Worm (Caenorhabditis elegans): Measurements from ENCODE around the gene srd-13.
A peak's percentile ranks its signal among the peaks of the same experiment; 100 is the strongest.

srd-13 gene

DNA sequence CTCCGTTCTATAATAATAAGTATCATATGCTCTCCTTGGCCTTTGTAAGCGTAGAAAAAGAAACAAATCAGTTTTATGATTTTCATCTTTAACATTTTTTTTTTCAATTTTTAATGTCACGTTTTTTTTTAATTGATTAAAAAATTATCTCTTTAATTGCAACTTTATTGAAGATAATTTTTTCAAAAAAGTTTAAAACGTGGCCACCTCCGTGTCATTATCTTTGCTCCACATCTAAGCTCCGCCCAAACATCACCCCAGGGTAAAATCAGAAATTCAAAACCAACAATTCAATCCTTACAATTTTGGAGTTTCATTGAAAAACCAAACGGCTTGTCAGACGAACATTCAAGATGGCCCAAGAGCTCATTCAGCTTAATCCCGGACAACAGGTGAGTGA is 3.8 kb downstream of the srd-13 start, which contains the start of gene ttbk-8.2:
Gene ttbk-8.2 (plus strand): TSS at position 301 of the 400 bp plus-strand sequence.
- TF ChIP-seq him-1 (tag; optimal IDR thresholded peaks at IDR 0.05) (no peak), dao-5 (tag; optimal IDR thresholded peaks at IDR 0.05) (no peak), W03F9.2 (tag; optimal IDR thresholded peaks at IDR 0.05) (no peak)

DNA sequence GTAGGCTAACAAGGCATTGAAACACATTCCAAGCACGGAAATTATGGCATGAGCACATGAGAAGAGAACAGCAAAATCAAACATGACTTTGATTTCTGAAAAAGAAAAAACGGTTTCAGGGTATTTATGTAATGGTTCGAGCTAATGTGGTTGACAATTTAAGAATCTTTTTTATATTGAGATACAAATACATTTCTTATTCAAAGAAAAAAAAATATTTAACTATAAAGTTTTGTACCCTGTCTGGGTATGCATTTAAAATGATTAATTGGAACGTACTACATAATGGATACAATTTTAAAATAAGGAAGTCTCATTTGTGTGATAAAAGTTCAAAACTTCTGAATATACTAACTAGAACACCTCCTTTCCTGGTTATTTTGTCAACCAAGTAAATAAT is 5.3 kb downstream of the srd-13 start, which contains the start of gene srd-12:
Gene srd-12 (minus strand): TSS at position 101 of the 400 bp plus-strand sequence.
- TF ChIP-seq W03F9.2 (tag; optimal IDR thresholded peaks at IDR 0.05): no peak
- TF ChIP-seq him-1 (tag; optimal IDR thresholded peaks at IDR 0.05): no peak

DNA sequence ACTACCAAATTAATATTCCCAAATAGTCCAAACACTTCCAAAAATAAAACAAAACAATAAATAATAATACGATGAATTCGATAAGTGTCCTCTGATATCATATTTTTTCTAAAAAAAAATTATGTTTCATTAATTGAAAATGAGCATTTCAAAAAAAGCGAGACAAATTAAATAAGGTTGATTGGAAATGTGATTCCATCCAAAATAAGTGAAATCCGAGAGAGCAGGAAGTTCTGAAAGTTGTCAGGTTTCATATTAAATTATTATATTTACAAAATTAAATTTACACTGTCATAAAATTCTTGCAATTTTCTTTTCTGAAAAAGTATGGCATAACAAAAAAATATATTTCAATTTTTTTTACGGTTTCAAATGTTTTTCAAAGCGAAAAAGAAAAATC is 8.4 kb downstream of the srd-13 start, which contains the start of gene srsx-14:
Gene srsx-14 (minus strand): TSS at position 101 of the 400 bp plus-strand sequence.
- TF ChIP-seq dao-5 (tag; optimal IDR thresholded peaks at IDR 0.05) (no peak), W03F9.2 (tag; optimal IDR thresholded peaks at IDR 0.05) (no peak), him-1 (tag; optimal IDR thresholded peaks at IDR 0.05) (no peak)

DNA sequence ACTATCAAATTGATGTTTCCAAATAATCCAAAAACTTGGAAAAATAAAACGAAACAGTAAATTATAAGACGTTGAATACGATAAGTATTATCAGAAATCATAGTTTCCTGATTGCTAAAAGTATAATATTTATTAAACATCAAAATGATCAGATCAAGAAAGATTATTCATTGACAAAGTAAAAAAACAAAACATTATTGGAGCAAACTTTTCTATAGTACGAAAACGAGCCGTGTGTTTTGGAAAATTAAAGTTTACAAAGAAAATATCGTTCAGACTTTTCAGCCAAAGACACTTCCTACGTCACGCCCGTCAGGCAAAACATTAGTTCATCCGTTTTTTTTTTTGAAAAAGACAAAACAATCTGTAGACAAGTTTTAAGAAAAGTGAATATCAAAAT is 11.7 kb downstream of the srd-13 start, which contains the start of gene srsx-15:
Gene srsx-15 (minus strand): TSS at position 101 of the 400 bp plus-strand sequence.
- TF ChIP-seq him-1 (tag; optimal IDR thresholded peaks at IDR 0.05) (no peak), dao-5 (tag; optimal IDR thresholded peaks at IDR 0.05) (no peak)

DNA sequence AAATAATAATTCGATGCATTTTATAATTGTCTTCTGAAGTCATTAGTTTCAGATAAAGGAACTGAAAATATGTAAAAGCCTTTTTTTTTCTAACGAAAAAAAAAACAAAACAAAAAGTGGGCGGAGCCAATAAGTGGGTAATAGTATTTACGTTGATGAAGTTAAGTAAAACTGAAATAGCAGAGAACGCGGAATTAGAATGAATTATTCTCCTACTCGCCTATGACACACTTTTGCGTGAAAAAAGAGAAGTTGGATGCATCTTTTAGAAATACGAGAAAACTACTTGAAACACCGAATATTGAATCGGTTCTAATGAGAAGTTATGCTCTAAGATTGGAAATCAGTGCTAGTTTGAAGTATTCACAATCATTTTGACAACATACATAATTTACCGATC is 15.8 kb downstream of the srd-13 start, which contains the start of gene srsx-16:
Gene srsx-16 (minus strand): TSS at position 101 of the 400 bp plus-strand sequence.
- TF ChIP-seq dao-5 (tag; optimal IDR thresholded peaks at IDR 0.05): no peak
- TF ChIP-seq W03F9.2 (tag; optimal IDR thresholded peaks at IDR 0.05): no peak
- TF ChIP-seq him-1 (tag; optimal IDR thresholded peaks at IDR 0.05): no peak

DNA sequence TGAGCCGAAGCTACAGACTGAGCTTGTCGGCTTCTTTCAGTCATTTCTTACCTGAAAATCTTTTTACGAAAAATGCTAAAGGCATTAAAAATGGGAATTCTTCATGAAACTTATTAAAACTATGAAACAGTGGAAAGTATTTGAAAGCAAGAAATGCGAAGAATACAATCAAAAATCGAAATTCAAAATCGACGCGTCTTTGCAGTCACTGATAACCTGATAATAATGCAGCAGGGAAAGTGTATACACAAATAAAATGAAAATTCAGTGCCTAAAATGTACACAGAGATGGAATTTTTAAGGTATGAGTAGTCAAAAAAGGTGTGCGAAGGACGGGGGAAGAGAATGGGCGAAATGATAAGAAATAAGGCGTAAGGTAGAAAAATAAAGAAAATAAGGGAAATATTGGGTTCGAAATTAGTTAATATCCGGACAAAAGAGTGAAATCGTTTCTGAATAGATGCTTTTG is 20.9 kb downstream of the srd-13 start, which contains the start of gene C39H7.4:
Gene C39H7.4 (minus strand): TSS at position 51 of the 469 bp plus-strand sequence.
- TF ChIP-seq him-1 (tag; optimal IDR thresholded peaks at IDR 0.05) (no peak), W03F9.2 (tag; optimal IDR thresholded peaks at IDR 0.05) (no peak), dao-5 (tag; optimal IDR thresholded peaks at IDR 0.05) (no peak)

DNA sequence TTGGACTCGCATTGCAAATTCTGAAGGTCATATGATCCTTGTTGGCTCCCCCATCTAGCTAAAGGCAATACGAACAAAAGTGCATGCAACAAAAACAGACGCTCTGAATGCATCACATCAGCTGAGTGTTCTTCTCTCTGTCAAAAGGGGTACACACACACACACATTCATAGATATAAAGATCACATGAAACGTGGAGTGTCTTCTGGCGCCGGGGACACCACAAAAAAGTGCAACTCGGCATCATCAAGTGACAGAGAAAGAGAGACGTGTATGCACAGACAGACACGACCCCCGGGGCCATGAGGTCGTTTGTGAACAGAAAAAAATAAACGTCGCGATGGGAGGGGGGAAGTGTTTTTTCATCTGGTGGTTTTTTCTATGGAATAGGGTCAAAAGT is 28.1 kb downstream of the srd-13 start:
- TF ChIP-seq him-1 (tag; optimal IDR thresholded peaks at IDR 0.05) (peak; percentile 95), dao-5 (tag; optimal IDR thresholded peaks at IDR 0.05) (no peak), W03F9.2 (tag; optimal IDR thresholded peaks at IDR 0.05) (peak; percentile 42)

DNA sequence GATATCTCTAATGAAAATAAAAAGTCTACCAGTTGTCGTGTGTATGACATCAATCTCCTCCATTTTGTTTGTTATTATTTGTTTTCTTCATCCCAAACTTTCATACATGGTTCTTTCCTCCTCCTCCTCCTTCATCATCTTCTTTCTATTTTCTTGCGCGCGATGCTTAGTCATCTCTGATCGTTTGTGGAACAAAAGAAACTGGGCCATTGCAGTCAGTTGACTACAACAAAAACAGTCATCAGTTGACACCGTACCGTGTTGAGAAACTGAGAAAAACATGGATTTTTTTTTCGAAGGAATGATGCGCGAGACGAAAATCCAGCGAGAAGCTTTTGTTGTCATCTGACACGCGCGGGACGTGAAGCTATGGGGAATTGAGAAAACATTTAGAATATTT is 30.2 kb downstream of the srd-13 start:
- TF ChIP-seq dao-5 (tag; optimal IDR thresholded peaks at IDR 0.05) (no peak), W03F9.2 (tag; optimal IDR thresholded peaks at IDR 0.05) (no peak), him-1 (tag; optimal IDR thresholded peaks at IDR 0.05) (no peak)

DNA sequence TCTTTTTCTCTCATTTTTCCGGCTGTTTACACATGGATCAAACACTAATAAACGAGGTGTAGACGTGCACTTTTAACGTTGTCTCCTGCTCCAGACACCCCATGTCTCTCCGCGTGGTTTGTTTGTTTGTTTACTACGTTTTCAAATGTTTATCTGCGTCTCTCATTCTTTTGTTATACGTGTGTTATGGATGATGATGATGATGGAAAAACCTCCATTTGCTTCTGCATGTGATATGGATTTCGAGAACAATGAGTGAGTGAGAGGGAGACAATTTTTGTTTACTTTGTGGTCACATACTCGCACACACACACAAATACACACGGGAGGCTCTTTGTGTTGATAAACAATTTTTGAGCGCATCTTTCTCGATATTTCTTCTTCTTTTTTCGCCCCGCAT is 31.0 kb downstream of the srd-13 start:
- TF ChIP-seq him-1 (tag; optimal IDR thresholded peaks at IDR 0.05) (no peak), W03F9.2 (tag; optimal IDR thresholded peaks at IDR 0.05) (no peak), dao-5 (tag; optimal IDR thresholded peaks at IDR 0.05) (no peak)

DNA sequence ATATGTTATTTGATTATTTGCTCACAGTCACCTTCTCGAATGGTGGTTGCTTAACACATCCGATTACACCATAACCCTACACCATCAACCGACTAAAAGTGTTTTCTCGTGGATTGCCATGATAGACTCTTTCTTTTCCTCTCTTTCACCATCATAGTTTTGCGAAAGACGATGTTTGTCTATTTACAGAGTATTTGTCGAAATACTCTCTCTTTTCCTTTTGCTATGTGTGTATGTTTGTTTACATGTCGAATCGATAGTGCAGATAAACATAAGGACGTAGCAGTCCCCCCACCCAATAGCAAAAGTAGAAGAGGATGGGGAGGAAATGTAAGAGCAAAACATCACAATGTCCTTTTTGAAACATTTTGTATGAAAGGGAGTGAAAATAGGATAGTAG is 32.1 kb downstream of the srd-13 start:
- TF ChIP-seq dao-5 (tag; optimal IDR thresholded peaks at IDR 0.05) (no peak), him-1 (tag; optimal IDR thresholded peaks at IDR 0.05) (no peak), W03F9.2 (tag; optimal IDR thresholded peaks at IDR 0.05) (no peak)

DNA sequence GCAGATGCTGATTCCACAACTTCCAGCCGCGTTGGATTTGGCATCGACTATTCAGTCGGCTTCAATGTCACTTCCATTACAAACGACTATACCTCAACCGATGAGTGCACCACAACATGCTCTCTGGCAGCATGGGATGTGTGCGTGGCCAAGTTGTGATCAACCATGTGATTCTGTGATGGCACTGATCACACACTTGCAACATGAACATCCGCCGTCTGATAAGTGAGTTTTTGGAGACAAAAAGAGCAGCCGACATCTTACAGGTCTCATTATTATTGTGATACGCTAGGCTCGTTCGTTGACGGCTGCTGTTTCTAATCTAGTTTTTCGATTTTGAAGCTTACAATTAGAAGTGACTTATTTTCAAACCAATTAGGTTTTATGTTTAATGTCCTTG is 33.0 kb downstream of the srd-13 start:
- TF ChIP-seq dao-5 (tag; optimal IDR thresholded peaks at IDR 0.05) (no peak), him-1 (tag; optimal IDR thresholded peaks at IDR 0.05) (no peak), W03F9.2 (tag; optimal IDR thresholded peaks at IDR 0.05) (no peak)

DNA sequence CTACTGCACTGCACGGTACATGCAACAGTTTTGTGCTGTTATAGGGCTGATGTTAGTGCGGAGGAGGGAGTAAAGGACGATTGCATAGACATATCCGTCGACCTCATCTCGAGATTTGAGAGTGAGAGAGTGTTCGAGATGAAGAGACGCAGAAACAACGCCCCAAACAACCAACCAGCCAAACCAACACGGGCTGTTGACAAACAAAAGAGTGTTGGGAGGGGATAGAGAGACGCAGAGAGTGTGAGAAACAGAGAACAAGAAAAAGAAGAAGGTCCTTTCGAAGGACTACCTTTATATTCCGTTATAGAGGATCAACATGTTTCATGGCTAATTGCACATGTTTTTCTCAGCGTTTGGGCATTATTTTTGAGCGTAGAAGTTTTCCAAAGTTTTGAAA is 35.1 kb downstream of the srd-13 start:
- TF ChIP-seq dao-5 (tag; optimal IDR thresholded peaks at IDR 0.05): no peak

DNA sequence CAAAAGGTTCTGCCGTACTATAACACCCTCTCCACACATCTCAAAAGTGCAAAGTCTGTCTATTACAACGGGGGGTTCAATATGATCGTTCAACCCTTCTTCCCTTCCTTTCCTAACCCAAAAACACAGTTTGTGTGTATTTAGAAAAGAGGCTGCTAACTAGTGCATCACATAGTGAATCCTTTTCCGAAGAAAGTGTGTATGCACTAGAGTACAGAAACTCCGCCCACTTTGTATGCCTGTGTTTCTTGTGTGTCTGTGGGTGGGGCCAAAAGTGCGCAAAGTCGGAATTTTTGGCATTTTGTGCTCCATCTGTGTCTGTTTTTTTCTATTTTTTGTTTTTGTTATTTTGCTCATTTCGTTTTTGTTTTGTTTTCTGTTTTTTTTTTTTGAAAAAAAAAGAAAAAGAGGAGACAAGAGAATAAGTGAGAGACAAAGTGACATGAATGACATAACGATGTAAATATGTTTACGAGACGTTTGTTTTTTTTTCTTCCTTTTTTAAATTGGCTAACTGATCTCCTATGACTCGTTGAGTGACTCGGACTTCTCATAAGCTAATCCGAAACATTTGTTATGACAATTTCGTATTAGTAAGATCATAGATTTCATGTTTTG is 36.8 kb downstream of the srd-13 start:
- TF ChIP-seq him-1 (tag; optimal IDR thresholded peaks at IDR 0.05) (no peak), W03F9.2 (tag; optimal IDR thresholded peaks at IDR 0.05) (no peak), dao-5 (tag; optimal IDR thresholded peaks at IDR 0.05) (no peak)

DNA sequence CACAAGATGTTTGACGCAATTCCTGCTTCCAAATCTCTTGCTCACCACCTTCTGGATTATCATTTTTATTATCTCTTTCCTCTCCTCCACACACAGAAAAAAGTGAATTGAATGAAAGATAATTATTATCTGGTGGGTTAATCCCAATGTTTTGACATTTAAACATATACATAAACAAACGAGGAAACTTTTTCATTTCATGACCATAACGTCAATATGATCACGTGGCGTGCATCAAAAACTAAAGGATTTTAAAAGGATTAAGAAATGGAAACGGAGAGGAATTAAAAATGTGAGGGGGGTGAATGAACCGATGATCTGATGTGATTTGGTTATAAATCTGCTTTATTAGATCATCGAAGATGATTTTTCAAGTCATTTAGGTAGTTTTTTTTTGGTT is 39.9 kb downstream of the srd-13 start:
- TF ChIP-seq him-1 (tag; optimal IDR thresholded peaks at IDR 0.05) (no peak), W03F9.2 (tag; optimal IDR thresholded peaks at IDR 0.05) (no peak), dao-5 (tag; optimal IDR thresholded peaks at IDR 0.05) (no peak)

DNA sequence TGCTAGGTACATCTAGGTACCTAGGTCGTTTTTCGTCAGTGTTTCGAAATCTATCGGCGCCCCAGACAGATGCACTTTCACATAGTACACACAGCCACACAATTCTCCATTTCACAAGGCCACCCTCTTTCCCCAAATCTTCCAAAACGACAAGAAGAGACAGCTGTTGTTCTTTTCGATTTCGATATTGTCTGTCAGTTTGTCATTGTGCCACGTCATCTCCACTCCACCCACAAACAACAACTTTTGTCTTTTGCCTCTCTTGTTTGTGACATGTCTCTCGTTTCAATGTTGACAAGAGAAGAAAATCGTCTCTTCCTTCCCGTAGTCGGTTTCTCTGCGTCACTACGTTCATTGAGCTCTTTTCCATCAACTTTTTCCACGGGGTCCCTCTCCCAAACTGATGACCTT is 41.6 kb downstream of the srd-13 start:
- no peak for TF ChIP-seq him-1 (tag; optimal IDR thresholded peaks at IDR 0.05)
- no peak for TF ChIP-seq W03F9.2 (tag; optimal IDR thresholded peaks at IDR 0.05)
- no peak for TF ChIP-seq dao-5 (tag; optimal IDR thresholded peaks at IDR 0.05)
